Worm (Caenorhabditis elegans) whole organism, L4 larva: ENCODE results near the gene R08C7.5.

Source experiments
- F37D6.2 ChIP-seq: sonication (generic microtip); optimal IDR thresholded peaks from 2 replicates; lab custom pipeline; 2016; ENCODE audit warnings: mild to moderate bottlenecking, missing genetic modification characterization, missing compliant biosample characterization
- F49E8.2 ChIP-seq: sonication (generic microtip); optimal IDR thresholded peaks from 2 replicates; lab custom pipeline; 2016; ENCODE audit warnings: missing compliant biosample characterization, mild to moderate bottlenecking, missing genetic modification characterization, borderline replicate concordance
- R02D3.7 ChIP-seq: fragments of 150-350 bp; sonication (generic microtip); optimal IDR thresholded peaks from 3 replicates; lab custom pipeline; 2014; ENCODE audit warnings: missing biosample characterization, missing genetic modification characterization
- T26A8.4 ChIP-seq: fragments of 200-800 bp; sonication (Bioruptor generic); IDR thresholded peaks from 2 replicates; pipeline ENCODE4 v1.3.6; 2022; ENCODE audit warnings: missing genetic modification characterization, missing compliant biosample characterization
- ZK337.2 ChIP-seq: fragments of 200-800 bp; sonication (Bioruptor generic); IDR thresholded peaks from 2 replicates; pipeline ENCODE4 v1.3.6; 2022; ENCODE audit warnings: missing genetic modification reagents, missing genetic modification characterization, missing compliant biosample characterization
- aha-1 ChIP-seq: fragments of 150-350 bp; peaks from one replicate; lab custom pipeline; 2014; ENCODE audit warnings: missing biosample characterization, missing genetic modification characterization
- ama-1 ChIP-seq: fragments of 150-350 bp; optimal IDR thresholded peaks from 2 replicates; lab custom pipeline; 2014; ENCODE audit warnings: inconsistent platforms, mixed read lengths
- arid-1 ChIP-seq: fragments of 200-800 bp; sonication (Bioruptor generic); conservative IDR thresholded peaks from 2 replicates; pipeline ENCODE4 v1.3.6; 2022; ENCODE audit warnings: missing genetic modification reagents, missing genetic modification characterization, missing compliant biosample characterization
- attf-4 ChIP-seq: sonication (generic microtip); optimal IDR thresholded peaks from 3 replicates; lab custom pipeline; 2017; ENCODE audit warnings: missing biosample characterization, missing genetic modification characterization
- ceh-20 ChIP-seq: fragments of 200-800 bp; sonication (Bioruptor generic); IDR thresholded peaks from 2 replicates; pipeline ENCODE4 v1.3.6; 2022; ENCODE audit warnings: missing genetic modification reagents, missing genetic modification characterization, missing compliant biosample characterization
- ceh-44 ChIP-seq: fragments of 200-800 bp; sonication (Bioruptor generic); IDR thresholded peaks from 2 replicates; pipeline ENCODE4 v1.3.6; 2022; ENCODE audit warnings: missing genetic modification reagents, missing genetic modification characterization, missing compliant biosample characterization
- cey-2 ChIP-seq: sonication (generic microtip); optimal IDR thresholded peaks from 3 replicates; lab custom pipeline; 2017; ENCODE audit warnings: missing genetic modification characterization, mild to moderate bottlenecking, missing compliant biosample characterization, antibody characterized with exemption, borderline replicate concordance; ENCODE audit not compliant: insufficient read depth
- daf-12 ChIP-seq: fragments of 150-350 bp; optimal IDR thresholded peaks from 2 replicates; lab custom pipeline; 2014; ENCODE audit warnings: missing biosample characterization, missing genetic modification reagents, missing genetic modification characterization
- dmd-9 ChIP-seq: fragments of 200-800 bp; sonication (Bioruptor generic); IDR thresholded peaks from 2 replicates; pipeline ENCODE4 v1.3.6; 2022; ENCODE audit warnings: missing genetic modification reagents, missing genetic modification characterization, missing compliant biosample characterization
- dpl-1 ChIP-seq: fragments of 150-350 bp; optimal IDR thresholded peaks from 2 replicates; lab custom pipeline; 2014; ENCODE audit warnings: missing biosample characterization, missing genetic modification reagents, missing genetic modification characterization
- duxl-1 ChIP-seq: sonication (generic microtip); optimal IDR thresholded peaks from 2 replicates; lab custom pipeline; 2016; ENCODE audit warnings: mild to moderate bottlenecking, missing genetic modification characterization, moderate library complexity, missing compliant biosample characterization; ENCODE audit not compliant: poor library complexity
- dve-1 ChIP-seq: sonication (generic microtip); optimal IDR thresholded peaks from 2 replicates; lab custom pipeline; 2017; ENCODE audit warnings: antibody characterized with exemption, mild to moderate bottlenecking, missing genetic modification characterization, missing compliant biosample characterization; ENCODE audit not compliant: insufficient read depth
- egl-43 ChIP-seq: fragments of 200-800 bp; sonication (Bioruptor generic); IDR thresholded peaks from 2 replicates; pipeline ENCODE4 v1.3.6; 2022; ENCODE audit warnings: missing genetic modification reagents, missing genetic modification characterization, missing compliant biosample characterization
- fos-1 ChIP-seq: fragments of 150-350 bp; optimal IDR thresholded peaks from 2 replicates; lab custom pipeline; 2014; ENCODE audit warnings: missing biosample characterization, missing genetic modification characterization
- hif-1 ChIP-seq, 2 experiments: sonication (generic microtip); optimal IDR thresholded peaks; 2 replicates each; lab custom pipeline; 2016 to 2017; ENCODE audit warnings: missing compliant biosample characterization in 2 of 2, missing genetic modification characterization in 2 of 2, missing genetic modification reagents in 2 of 2, missing genotype in 2 of 2, mild to moderate bottlenecking in 1 of 2
- hlh-30 ChIP-seq: sonication (generic microtip); optimal IDR thresholded peaks from 2 replicates; lab custom pipeline; 2017; ENCODE audit warnings: antibody characterized with exemption, mild to moderate bottlenecking, missing genetic modification characterization, missing compliant biosample characterization; ENCODE audit not compliant: insufficient read depth
- hmg-1.1 ChIP-seq: fragments of 200-800 bp; sonication (Bioruptor generic); IDR thresholded peaks from 2 replicates; pipeline ENCODE4 v1.3.6; 2022; ENCODE audit warnings: missing genetic modification reagents, missing genetic modification characterization, missing compliant biosample characterization
- lin-13 ChIP-seq: fragments of 150-350 bp; optimal IDR thresholded peaks from 2 replicates; lab custom pipeline; 2014; ENCODE audit warnings: missing biosample characterization, missing genetic modification reagents, missing genetic modification characterization
- lin-15B ChIP-seq: fragments of 150-350 bp; sonication (generic microtip); optimal IDR thresholded peaks from 3 replicates; lab custom pipeline; 2014; ENCODE audit warnings: missing biosample characterization, missing genetic modification characterization
- lin-38 ChIP-seq: fragments of 200-800 bp; sonication (Bioruptor generic); IDR thresholded peaks from 2 replicates; pipeline ENCODE4 v1.3.6; 2022; ENCODE audit warnings: missing genetic modification reagents, missing genetic modification characterization, missing compliant biosample characterization
- lin-39 ChIP-seq: fragments of 150-350 bp; optimal IDR thresholded peaks from 2 replicates; lab custom pipeline; 2014; ENCODE audit warnings: missing biosample characterization, missing genetic modification reagents, missing genetic modification characterization
- lsy-2 ChIP-seq, 2 experiments: fragments of 150-350 bp in 1 of 2; sonication (generic microtip) in 1 of 2; optimal IDR thresholded peaks; 2 replicates each; lab custom pipeline; 2014 to 2017; ENCODE audit warnings: missing biosample characterization in 2 of 2, missing genetic modification characterization in 2 of 2
- madf-5 ChIP-seq, 2 experiments: fragments of 200-800 bp; sonication (Bioruptor generic); IDR thresholded peaks; 2 replicates each; pipeline ENCODE4 v1.3.6; 2022; ENCODE audit warnings: missing compliant biosample characterization in 2 of 2, missing genetic modification characterization in 2 of 2
- madf-9 ChIP-seq: fragments of 200-800 bp; sonication (Bioruptor generic); conservative IDR thresholded peaks from 2 replicates; pipeline ENCODE4 v1.3.6; 2022; ENCODE audit warnings: missing genetic modification reagents, missing genetic modification characterization, missing compliant biosample characterization
- mdl-1 ChIP-seq, 2 experiments: fragments of 150-350 bp in 1 of 2; sonication (generic microtip) in 1 of 2; optimal IDR thresholded peaks; 2 replicates each; lab custom pipeline; 2014 to 2017; ENCODE audit warnings: missing biosample characterization in 2 of 2, missing genetic modification characterization in 2 of 2
- mxl-2 ChIP-seq: fragments of 200-800 bp; sonication (Bioruptor generic); conservative IDR thresholded peaks from 2 replicates; pipeline ENCODE4 v1.3.6; 2022; ENCODE audit warnings: missing genetic modification reagents, missing genetic modification characterization, missing compliant biosample characterization
- nhr-10 ChIP-seq: fragments of 150-350 bp; optimal IDR thresholded peaks from 2 replicates; lab custom pipeline; 2014; ENCODE audit warnings: missing biosample characterization, missing genetic modification characterization
- nhr-11 ChIP-seq: fragments of 150-350 bp; optimal IDR thresholded peaks from 2 replicates; lab custom pipeline; 2014; ENCODE audit warnings: missing biosample characterization, missing genetic modification characterization
- nhr-237 ChIP-seq: sonication (generic microtip); optimal IDR thresholded peaks from 2 replicates; lab custom pipeline; 2017; ENCODE audit warnings: missing biosample characterization, missing genetic modification characterization
- nhr-25 ChIP-seq: sonication (generic microtip); optimal IDR thresholded peaks from 2 replicates; lab custom pipeline; 2017; ENCODE audit warnings: missing genetic modification characterization, mild to moderate bottlenecking, missing compliant biosample characterization, antibody characterized with exemption, moderate library complexity, borderline replicate concordance; ENCODE audit not compliant: insufficient read depth
- nhr-41 ChIP-seq: fragments of 200-800 bp; sonication (Bioruptor generic); IDR thresholded peaks from 2 replicates; pipeline ENCODE4 v1.3.6; 2022; ENCODE audit warnings: missing genetic modification reagents, missing genetic modification characterization, missing compliant biosample characterization
- nhr-6 ChIP-seq: fragments of 150-350 bp; optimal IDR thresholded peaks from 2 replicates; lab custom pipeline; 2014; ENCODE audit warnings: missing biosample characterization, missing genetic modification characterization
- pha-4 ChIP-seq, 2 experiments: fragments of 150-350 bp in 1 of 2; fragments of 200-800 bp in 1 of 2; sonication (Bioruptor generic) in 1 of 2; IDR thresholded peaks in 1 of 2; optimal IDR thresholded peaks in 1 of 2; 2 replicates each; pipeline versions ENCODE4 v1.3.6 to Lab custom; 2014 to 2022; ENCODE audit warnings: missing genetic modification characterization in 2 of 2, missing genetic modification reagents in 2 of 2, missing biosample characterization in 1 of 2, missing compliant biosample characterization in 1 of 2
- rbr-2 ChIP-seq: sonication (generic microtip); optimal IDR thresholded peaks from 2 replicates; lab custom pipeline; 2016; ENCODE audit warnings: missing genotype, missing genetic modification characterization, missing compliant biosample characterization
- set-16 ChIP-seq: fragments of 200-800 bp; sonication (Bioruptor generic); IDR thresholded peaks from 2 replicates; pipeline ENCODE4 v1.3.6; 2022; ENCODE audit warnings: missing genetic modification reagents, missing genetic modification characterization, missing compliant biosample characterization
- snpc-1.2 ChIP-seq: fragments of 200-800 bp; sonication (Bioruptor generic); IDR thresholded peaks from 2 replicates; pipeline ENCODE4 v1.3.6; 2022; ENCODE audit warnings: missing genetic modification reagents, missing genetic modification characterization, missing compliant biosample characterization
- spr-1 ChIP-seq: sonication (generic microtip); optimal IDR thresholded peaks from 2 replicates; lab custom pipeline; 2016; ENCODE audit warnings: mild to moderate bottlenecking, missing genetic modification characterization, missing compliant biosample characterization
- tag-97 ChIP-seq: fragments of 200-800 bp; sonication (Bioruptor generic); IDR thresholded peaks from 2 replicates; pipeline ENCODE4 v1.3.6; 2022; ENCODE audit warnings: missing genetic modification characterization, missing compliant biosample characterization
- tra-1 ChIP-seq: fragments of 200-800 bp; sonication (Bioruptor generic); IDR thresholded peaks from 2 replicates; pipeline ENCODE4 v1.3.6; 2022; ENCODE audit warnings: missing genetic modification reagents, missing genetic modification characterization, missing compliant biosample characterization
- unc-39 ChIP-seq: sonication (generic microtip); optimal IDR thresholded peaks from 2 replicates; lab custom pipeline; 2017; ENCODE audit warnings: missing biosample characterization, missing genetic modification characterization
- zag-1 ChIP-seq: fragments of 150-350 bp; optimal IDR thresholded peaks from 2 replicates; lab custom pipeline; 2014; ENCODE audit warnings: missing biosample characterization, missing genetic modification characterization
- zfp-3 ChIP-seq: fragments of 200-800 bp; sonication (Bioruptor generic); conservative IDR thresholded peaks from 2 replicates; pipeline ENCODE4 v1.3.6; 2022; ENCODE audit warnings: missing genetic modification reagents, missing genetic modification characterization, missing compliant biosample characterization
- ztf-11 ChIP-seq: fragments of 150-350 bp; optimal IDR thresholded peaks from 2 replicates; lab custom pipeline; 2014; ENCODE audit warnings: missing biosample characterization, missing genetic modification characterization
- ztf-7 ChIP-seq: fragments of 150-350 bp; optimal IDR thresholded peaks from 2 replicates; lab custom pipeline; 2014; ENCODE audit warnings: missing biosample characterization, missing genetic modification characterization

The R08C7.5 gene

DNA sequence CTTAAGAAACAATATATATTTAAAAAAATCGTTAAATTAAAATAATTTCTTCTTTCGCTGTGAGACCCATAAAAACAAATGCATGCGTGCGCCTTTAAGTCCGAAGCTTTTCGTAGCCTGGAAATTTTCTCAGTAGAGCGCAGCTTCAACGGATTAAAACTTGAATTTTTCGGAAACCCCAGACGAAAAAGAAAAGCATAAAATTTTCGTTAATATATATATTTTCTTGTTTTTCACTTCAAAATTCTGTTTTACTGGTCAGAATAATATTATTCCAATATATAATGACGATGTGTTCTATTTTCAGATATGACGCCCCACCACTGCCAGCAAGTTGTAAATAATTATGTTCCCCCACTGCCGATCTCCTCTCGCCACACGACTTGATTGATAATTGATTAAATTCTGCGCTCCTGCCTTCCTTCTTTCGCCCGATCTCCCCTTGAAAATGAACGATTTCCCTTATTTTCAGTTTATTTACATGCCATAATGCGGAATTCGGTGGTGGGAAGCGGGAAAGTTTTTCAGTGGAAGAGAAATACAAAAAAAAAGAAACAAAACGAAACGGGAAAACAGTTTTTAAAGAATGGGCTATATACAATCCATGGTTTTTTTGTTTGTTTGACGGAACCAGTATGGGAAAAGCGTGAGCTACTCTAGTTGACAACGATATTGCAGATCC, 38.2 kb downstream of the R08C7.5 start (continued):
- TF ChIP-seq attf-4 (tag; lab: Kevin White, UChicago) (no peak), lin-13 (GFP tag; lab: Kevin White, UChicago) (no peak), unc-39 (tag; lab: Kevin White, UChicago) (no peak), ztf-11 (no peak), lin-15B (tag; lab: Kevin White, UChicago) (no peak), hif-1 (tag; optimal IDR thresholded peaks at IDR 0.05; lab: Kevin White, UChicago) (peak; percentile 26 to 65), fos-1 (tag; lab: Kevin White, UChicago) (no peak), dpl-1 (no peak), ama-1 (lab: Kevin White, UChicago) (peak; percentile 99), ceh-20 (no peak), nhr-25 (tag; lab: Kevin White, UChicago) (no peak), F37D6.2 (tag; lab: Kevin White, UChicago) (no peak), arid-1 (GFP tag; lab: Robert Waterston, UW) (no peak; the same call in 1 of the 2 replicates), ceh-44 (no peak), madf-5 (GFP tag; IDR thresholded peaks at IDR 0.05; lab: Robert Waterston, UW) (0 out of 4 replicates have a peak, but pooled peaks of 1 of the 2 experiments have one; percentile 7), mxl-2 (GFP tag; lab: Robert Waterston, UW) (no peak), tra-1 (GFP tag; lab: Robert Waterston, UW) (no peak), R02D3.7 (no peak), nhr-6 (tag; lab: Kevin White, UChicago) (peak; percentile 1), aha-1 (peak; percentile 30), lsy-2 (tag; optimal IDR thresholded peaks at IDR 0.05; lab: Kevin White, UChicago) (peak; percentile 33 to 72), T26A8.4 (GFP tag; lab: Robert Waterston, UW) (peak; percentile 75; the same call in 1 of the 2 replicates), zag-1 (no peak), nhr-41 (GFP tag; lab: Robert Waterston, UW) (no peak), ztf-7 (no peak), madf-9 (no peak), daf-12 (tag; lab: Kevin White, UChicago) (no peak), nhr-10 (tag; lab: Kevin White, UChicago) (no peak), lin-39 (tag; lab: Kevin White, UChicago) (no peak), hmg-1.1 (GFP tag; lab: Robert Waterston, UW) (no peak), cey-2 (no peak), lin-38 (peak; percentile 65), egl-43 (0 out of 2 replicates have a peak, but pooled peaks have one; percentile 28), tag-97 (GFP tag; lab: Robert Waterston, UW) (no peak), rbr-2 (tag; lab: Kevin White, UChicago) (peak; percentile 37), mdl-1 (tag; optimal IDR thresholded peaks at IDR 0.05; lab: Kevin White, UChicago) (no peak), nhr-237 (tag; lab: Kevin White, UChicago) (no peak), zfp-3 (GFP tag; lab: Robert Waterston, UW) (peak; percentile 89; the same call in 1 of the 2 replicates), dve-1 (no peak), set-16 (no peak), nhr-11 (tag; lab: Kevin White, UChicago) (peak; percentile 14), F49E8.2 (tag; lab: Kevin White, UChicago) (no peak), dmd-9 (GFP tag; lab: Robert Waterston, UW) (no peak), spr-1 (tag; lab: Kevin White, UChicago) (peak; percentile 33), duxl-1 (tag; lab: Kevin White, UChicago) (no peak), snpc-1.2 (GFP tag; lab: Robert Waterston, UW) (no peak), hlh-30 (peak; percentile 11), ZK337.2 (GFP tag; lab: Robert Waterston, UW) (0 out of 2 replicates have a peak, but pooled peaks have one; percentile 22), pha-4 (GFP tag; IDR thresholded peaks at IDR 0.05; lab: Robert Waterston, UW) (no peak), pha-4 (tag; optimal IDR thresholded peaks at IDR 0.05; lab: Kevin White, UChicago) (peak; percentile 11)
